Worm (Caenorhabditis elegans): ENCODE results near the gene C08D8.7.

C08D8.7 gene

DNA sequence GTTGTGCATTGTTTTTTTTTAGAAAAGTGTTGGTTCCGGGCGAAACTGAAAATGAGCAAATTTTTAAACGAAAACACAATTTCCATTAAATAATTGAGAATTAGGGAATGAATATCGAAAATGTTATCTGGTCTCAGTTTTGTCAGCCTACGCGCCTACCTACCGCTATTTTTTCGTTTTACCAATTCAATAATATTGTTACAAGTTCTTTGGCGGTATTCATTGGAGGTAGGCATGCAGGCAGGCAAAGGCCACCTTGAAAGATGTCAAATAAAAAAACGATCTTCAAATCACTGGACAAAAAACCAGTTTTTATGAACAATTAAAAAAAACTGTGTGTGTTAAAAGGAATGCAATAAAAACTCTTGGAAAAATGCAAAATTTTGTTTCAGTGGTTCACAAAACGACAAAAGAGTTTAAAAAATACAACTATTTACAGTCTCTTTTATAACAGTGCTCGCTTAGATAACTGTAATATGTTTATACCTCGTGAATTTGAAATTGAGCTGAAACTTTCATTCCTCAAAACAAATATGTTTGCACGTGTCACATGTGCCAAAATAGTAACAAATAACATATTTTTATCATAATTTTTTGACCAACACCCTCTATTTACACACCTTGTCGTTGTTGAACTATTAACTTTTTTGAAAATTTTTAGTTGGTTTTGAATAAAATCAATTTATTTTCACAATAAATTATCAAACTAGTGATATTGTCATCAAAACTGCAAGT is 36.4 kb upstream of the C08D8.7 start, which contains the start of gene W02D7.11:
W02D7.11 (minus strand) TSS at position 51 of the 735 bp plus-strand sequence.
- no peak for TF ChIP-seq dsc-1 (tag; optimal IDR thresholded peaks at IDR 0.05)
- TF ChIP-seq lir-3 (tag; optimal IDR thresholded peaks at IDR 0.05; ENCODE audit: poor library complexity): no peak
- TF ChIP-seq efl-1 (optimal IDR thresholded peaks at IDR 0.05): no peak
- peak in 1 of 2 experiments; percentile 21 for TF ChIP-seq efl-1 (GFP tag; optimal IDR thresholded peaks at IDR 0.05 in 1 of 2)
- peak; percentile 64 for TF ChIP-seq elt-2 (tag; optimal IDR thresholded peaks at IDR 0.05)
- peak in 1 of 2 experiments; percentile 30 for TF ChIP-seq lin-35 (GFP tag; optimal IDR thresholded peaks at IDR 0.05)
- TF ChIP-seq vab-15 (tag; optimal IDR thresholded peaks at IDR 0.05): no peak
- no peak for TF ChIP-seq zip-4 (GFP tag; optimal IDR thresholded peaks at IDR 0.05)
- TF ChIP-seq nhr-20 (tag; optimal IDR thresholded peaks at IDR 0.05): no peak
- TF ChIP-seq ztf-4 (tag; optimal IDR thresholded peaks at IDR 0.05): no peak
- no peak for TF ChIP-seq fos-1 (tag; optimal IDR thresholded peaks at IDR 0.05)

DNA sequence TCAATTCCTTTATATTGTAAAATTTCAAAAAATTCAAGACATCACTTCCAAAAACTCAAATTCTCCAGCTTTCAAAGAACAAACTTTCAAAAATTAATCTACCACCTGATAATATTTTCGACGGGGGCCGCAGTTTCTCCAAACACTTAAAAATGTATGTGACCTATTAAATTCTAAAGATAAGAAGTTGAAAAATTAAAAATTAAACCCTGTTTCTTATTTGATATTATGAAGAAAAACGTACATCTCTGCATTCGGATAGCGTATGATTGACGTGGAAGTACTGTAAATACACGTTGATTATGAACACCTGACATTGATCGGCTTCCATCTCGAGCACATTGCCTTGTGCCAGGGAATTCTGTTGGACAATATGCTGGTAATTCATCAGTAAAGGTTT is 35.1 kb upstream of the C08D8.7 start:
- TF ChIP-seq elt-2 (tag; optimal IDR thresholded peaks at IDR 0.05) (peak; percentile 60), xbp-1 (tag; optimal IDR thresholded peaks at IDR 0.05) (no peak), irx-1 (tag; optimal IDR thresholded peaks at IDR 0.05) (no peak)

- TF ChIP-seq hpl-2 (GFP tag; optimal IDR thresholded peaks at IDR 0.05): no peak
- no peak for TF ChIP-seq lin-14 (GFP tag; optimal IDR thresholded peaks at IDR 0.05)
Observed at ce11 chrV:8306366-8306765, 34.7 kb upstream of the C08D8.7 start, which contains the start of gene W02D7.8. W02D7.8 (minus strand) TSS chrV:8306466.

DNA sequence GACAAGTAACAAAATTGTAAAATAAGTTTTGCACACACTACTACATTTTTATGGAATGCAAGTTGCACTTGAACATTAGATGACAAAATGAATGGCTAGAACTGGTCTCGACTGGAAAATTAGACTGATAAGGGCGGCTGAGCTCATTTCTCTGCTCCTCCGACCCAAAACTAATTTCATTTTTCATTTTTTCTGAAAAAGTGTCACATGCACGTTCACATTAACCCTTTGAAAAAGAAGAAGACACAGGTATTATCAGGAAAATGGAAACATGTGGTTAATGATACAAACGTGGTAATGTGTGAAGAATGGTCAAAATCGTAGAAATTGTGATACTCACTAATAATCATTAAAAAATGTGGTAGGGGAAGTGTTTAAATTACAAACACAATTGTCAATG is 34.0 kb upstream of the C08D8.7 start:
- TF ChIP-seq lin-35 (GFP tag; optimal IDR thresholded peaks at IDR 0.05): peak in 1 of 2 experiments; percentile 23
- TF ChIP-seq Y116A8C.19 (tag; optimal IDR thresholded peaks at IDR 0.05; ENCODE audit: borderline replicate concordance): no peak
- TF ChIP-seq elt-2 (tag; optimal IDR thresholded peaks at IDR 0.05): peak; percentile 73
- no peak for TF ChIP-seq efl-1 (optimal IDR thresholded peaks at IDR 0.05)
- peak in 1 of 2 experiments; percentile 57 for TF ChIP-seq efl-1 (GFP tag; optimal IDR thresholded peaks at IDR 0.05 in 1 of 2)
- TF ChIP-seq egl-27 (tag; optimal IDR thresholded peaks at IDR 0.05): no peak

ce11 chrV:8307681-8308080 is 33.3 kb upstream of the C08D8.7 start, which contains the start of gene clec-218:
clec-218 (plus strand) TSS chrV:8307942.
- TF ChIP-seq hlh-17 (GFP tag; optimal IDR thresholded peaks at IDR 0.05; ENCODE audit: borderline replicate concordance) (no peak), fkh-4 (tag; optimal IDR thresholded peaks at IDR 0.05; ENCODE audit: borderline replicate concordance) (no peak), nhr-77 (tag; optimal IDR thresholded peaks at IDR 0.05) (no peak), lin-13 (GFP tag; optimal IDR thresholded peaks at IDR 0.05) (no peak), nhr-47 (tag; optimal IDR thresholded peaks at IDR 0.05) (no peak), hlh-4 (tag; optimal IDR thresholded peaks at IDR 0.05) (no peak), ceh-88 (GFP tag; IDR thresholded peaks at IDR 0.05) (no peak), elt-2 (tag; optimal IDR thresholded peaks at IDR 0.05) (peak; percentile 78)

DNA sequence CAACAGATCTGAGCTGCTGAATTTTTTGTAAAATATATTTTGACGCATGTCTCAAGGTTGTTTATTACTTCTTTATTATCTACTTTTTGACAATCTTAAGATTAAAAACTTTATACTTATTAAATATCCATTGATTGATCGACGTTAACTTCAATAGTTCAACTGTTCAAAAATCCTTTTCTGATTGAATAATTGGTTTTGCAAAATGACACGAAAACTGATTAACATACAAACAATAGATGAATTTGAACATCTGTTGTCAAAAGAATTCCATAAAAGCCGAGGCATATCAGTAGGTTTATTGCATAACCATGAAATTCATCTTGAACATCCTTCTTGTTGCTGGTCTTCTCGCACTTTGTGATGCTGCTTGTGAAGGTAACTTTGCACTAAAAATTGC is 29.8 kb upstream of the C08D8.7 start, which contains the start of gene W02D7.12:
W02D7.12 (plus strand) TSS at position 301 of the 400 bp plus-strand sequence.
- TF ChIP-seq unc-98 (GFP tag; IDR thresholded peaks at IDR 0.05) (no peak), zip-4 (GFP tag; optimal IDR thresholded peaks at IDR 0.05) (no peak), egl-27 (tag; optimal IDR thresholded peaks at IDR 0.05) (no peak), ces-1 (GFP tag; optimal IDR thresholded peaks at IDR 0.05) (no peak), unc-62 (GFP tag; optimal IDR thresholded peaks at IDR 0.05) (no peak)

ce11 chrV:8318135-8318534 is 22.9 kb upstream of the C08D8.7 start, which contains the start of gene clec-219:
clec-219 (plus strand) TSS chrV:8318435.
- TF ChIP-seq efl-1 (optimal IDR thresholded peaks at IDR 0.05) (no peak), efl-1 (GFP tag; optimal IDR thresholded peaks at IDR 0.05 in 1 of 2) (peak in 1 of 2 experiments; percentile 32), alr-1 (tag; optimal IDR thresholded peaks at IDR 0.05; ENCODE audit: borderline replicate concordance) (no peak)

Data from whole organism, L1 larva.